Fruit fly (Drosophila melanogaster): Measurements from ENCODE around the gene TfIIFalpha.

The TfIIFalpha gene

DNA sequence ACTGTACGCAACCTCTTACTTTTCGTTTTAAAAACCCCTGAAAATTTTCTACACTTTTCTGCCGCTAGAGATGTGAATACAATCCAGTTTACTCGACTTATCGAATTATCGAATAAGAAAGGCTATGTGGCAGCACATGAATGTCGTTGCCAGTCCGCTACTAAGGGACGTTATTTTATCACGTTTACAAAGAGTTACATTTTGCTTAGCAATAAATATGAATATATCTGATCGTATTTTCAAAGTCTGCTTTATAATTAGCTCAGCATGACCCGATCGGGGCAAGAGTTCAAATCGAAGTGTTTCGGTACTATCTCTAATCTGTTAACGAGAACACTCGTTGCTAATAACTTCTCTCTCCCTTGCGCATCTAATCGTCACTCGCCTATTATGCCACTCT is 12.2 kb upstream of the TfIIFalpha start, which contains the start of gene CG42724 (continued):
- peak; percentile 32 for TF ChIP-seq gcm2 (GFP tag; optimal IDR thresholded peaks at IDR 0.05)
- 0 out of 2 replicates have a peak, but pooled peaks have one; percentile 27 for TF ChIP-seq ara (GFP tag; IDR thresholded peaks at IDR 0.05)
- peak; percentile 71 for TF ChIP-seq CG30403 (GFP tag; optimal IDR thresholded peaks at IDR 0.05)
- no peak for TF ChIP-seq CG14710 (tag; optimal IDR thresholded peaks at IDR 0.05)
- no peak for TF ChIP-seq sr (GFP tag; IDR thresholded peaks at IDR 0.05)
- TF ChIP-seq Ets97D (GFP tag; optimal IDR thresholded peaks at IDR 0.05): peak; percentile 80
- TF ChIP-seq CG31365 (tag; optimal IDR thresholded peaks at IDR 0.05): no peak
- TF ChIP-seq Oli (tag; optimal IDR thresholded peaks at IDR 0.05): no peak
- TF ChIP-seq CG34376 (GFP tag; optimal IDR thresholded peaks at IDR 0.05): peak; percentile 13
- no peak for TF ChIP-seq CG5245 (GFP tag; optimal IDR thresholded peaks at IDR 0.05)
- no peak for TF ChIP-seq gem (tag; optimal IDR thresholded peaks at IDR 0.05)
- peak; percentile 29 for TF ChIP-seq CG7928 (GFP tag; optimal IDR thresholded peaks at IDR 0.05)
- TF ChIP-seq CG2712 (tag; optimal IDR thresholded peaks at IDR 0.05): no peak
- peak; percentile 60; the same call in 2 of the 4 replicates for TF ChIP-seq Gug (GFP tag; IDR thresholded peaks at IDR 0.05)
- TF ChIP-seq onecut (GFP tag; IDR thresholded peaks at IDR 0.05): no peak
- no peak for TF ChIP-seq Deaf1 (tag; optimal IDR thresholded peaks at IDR 0.05)
- peak; percentile 39 for TF ChIP-seq CG12299 (tag; optimal IDR thresholded peaks at IDR 0.05)
- no peak for TF ChIP-seq yki (optimal IDR thresholded peaks at IDR 0.05)
- TF ChIP-seq CG4617 (GFP tag; optimal IDR thresholded peaks at IDR 0.05; ENCODE audit: borderline replicate concordance): peak; percentile 89
- TF ChIP-seq Adf1 (GFP tag; IDR thresholded peaks at IDR 0.05): no peak
- TF ChIP-seq shn (GFP tag; optimal IDR thresholded peaks at IDR 0.05): peak; percentile 68
- no peak for TF ChIP-seq CG5180 (GFP tag; optimal IDR thresholded peaks at IDR 0.05)
- TF ChIP-seq gce (GFP tag; IDR thresholded peaks at IDR 0.05): no peak
- peak; percentile 36 for TF ChIP-seq CG13775 (GFP tag; optimal IDR thresholded peaks at IDR 0.05)
- peak; percentile 35; the same call in 1 of the 2 replicates for TF ChIP-seq CG1024 (GFP tag; IDR thresholded peaks at IDR 0.05)
- peak; percentile 30 for TF ChIP-seq Atf-2 (GFP tag; optimal IDR thresholded peaks at IDR 0.05)
- TF ChIP-seq grau (tag; optimal IDR thresholded peaks at IDR 0.05): no peak
- no peak for TF ChIP-seq CG10979 (tag; optimal IDR thresholded peaks at IDR 0.05)
- no peak for TF ChIP-seq btn (GFP tag; optimal IDR thresholded peaks at IDR 0.05)
- TF ChIP-seq fd3F (GFP tag; optimal IDR thresholded peaks at IDR 0.05): peak; percentile 6
- TF ChIP-seq pb (GFP tag; optimal IDR thresholded peaks at IDR 0.05): peak; percentile 9
- peak; percentile 100 for TF ChIP-seq CG12155 (GFP tag; optimal IDR thresholded peaks at IDR 0.05)
- TF ChIP-seq Taf1 (GFP tag; IDR thresholded peaks at IDR 0.05): no peak
- TF ChIP-seq CG10274 (GFP tag; optimal IDR thresholded peaks at IDR 0.05): no peak
- no peak for TF ChIP-seq CG16815 (GFP tag; optimal IDR thresholded peaks at IDR 0.05)
- peak; percentile 52 for TF ChIP-seq CG11398 (GFP tag; optimal IDR thresholded peaks at IDR 0.05)
- peak; percentile 83 for TF ChIP-seq CG13624 (GFP tag; optimal IDR thresholded peaks at IDR 0.05)
- TF ChIP-seq chif (GFP tag; optimal IDR thresholded peaks at IDR 0.05): peak; percentile 32 to 65
- peak; percentile 69 for TF ChIP-seq Optix (GFP tag; IDR thresholded peaks at IDR 0.05)
- peak; percentile 58 for TF ChIP-seq CG9797 (GFP tag; optimal IDR thresholded peaks at IDR 0.05)
- peak; percentile 68 for TF ChIP-seq CG8944 (GFP tag; optimal IDR thresholded peaks at IDR 0.05)
- TF ChIP-seq crol (GFP tag; IDR thresholded peaks at IDR 0.05): no peak
- no peak for TF ChIP-seq CG17361 (GFP tag; IDR thresholded peaks at IDR 0.05)
- no peak for TF ChIP-seq CG9727 (GFP tag; optimal IDR thresholded peaks at IDR 0.05)
- peak; percentile 77 for TF ChIP-seq Side (GFP tag; optimal IDR thresholded peaks at IDR 0.05)
- peak; percentile 39 for TF ChIP-seq slp2 (GFP tag; optimal IDR thresholded peaks at IDR 0.05)
- TF ChIP-seq Hsf (GFP tag; optimal IDR thresholded peaks at IDR 0.05): peak; percentile 63
- no peak for TF ChIP-seq CG7987 (GFP tag; optimal IDR thresholded peaks at IDR 0.05)
- TF ChIP-seq nerfin-2 (GFP tag; IDR thresholded peaks at IDR 0.05; ENCODE audit: partially characterized antibody): no peak
- no peak for TF ChIP-seq ac (GFP tag; optimal IDR thresholded peaks at IDR 0.05)
- no peak for TF ChIP-seq CG12071 (GFP tag; optimal IDR thresholded peaks at IDR 0.05)
- no peak for TF ChIP-seq toy (GFP tag; IDR thresholded peaks at IDR 0.05)

All from whole organism, embryonic.